Fruit fly (Drosophila melanogaster): Measurements from ENCODE around the gene Ubc84D.

Gene Ubc84D

DNA sequence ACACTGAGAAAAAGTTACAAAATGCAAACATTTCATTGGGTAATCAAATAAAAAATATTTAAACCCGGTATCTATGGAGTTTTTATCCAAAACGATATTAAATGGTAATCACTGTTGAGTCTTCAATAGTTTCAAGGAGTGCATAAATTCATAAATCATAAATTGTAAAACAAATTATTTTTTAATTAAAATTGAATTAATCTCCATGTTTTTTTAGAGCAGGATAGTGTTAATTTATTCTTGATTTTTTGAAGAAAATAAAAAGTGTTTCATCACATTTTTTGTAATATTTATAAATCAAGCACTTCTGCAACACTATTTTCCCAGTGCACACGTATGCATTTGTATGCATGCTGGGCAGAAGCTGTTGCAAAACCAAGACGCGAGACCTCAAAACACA lies 28.4 kb downstream of the Ubc84D start (continued):
- no peak for TF ChIP-seq Jarid2 (GFP tag; optimal IDR thresholded peaks at IDR 0.05)
- TF ChIP-seq CG11456 (GFP tag; IDR thresholded peaks at IDR 0.05), result no peak
- peak; percentile 22 for TF ChIP-seq NfI (GFP tag; optimal IDR thresholded peaks at IDR 0.05)
- TF ChIP-seq B-H2 (GFP tag; optimal IDR thresholded peaks at IDR 0.05), result no peak
- TF ChIP-seq sens-2 (GFP tag; IDR thresholded peaks at IDR 0.05), result no peak
- TF ChIP-seq shn (GFP tag; optimal IDR thresholded peaks at IDR 0.05), result no peak
- TF ChIP-seq Dp (GFP tag; optimal IDR thresholded peaks at IDR 0.05), result no peak
- TF ChIP-seq so (GFP tag; IDR thresholded peaks at IDR 0.05), result no peak; the same call in 2 of the 3 replicates
- no peak for TF ChIP-seq sug (tag; optimal IDR thresholded peaks at IDR 0.05)
- TF ChIP-seq pb (GFP tag; optimal IDR thresholded peaks at IDR 0.05), result no peak
- TF ChIP-seq CG8359 (GFP tag; optimal IDR thresholded peaks at IDR 0.05; ENCODE audit: borderline replicate concordance), result no peak
- TF ChIP-seq CG8089 (GFP tag; optimal IDR thresholded peaks at IDR 0.05), result no peak
- 0 out of 3 replicates have a peak, but pooled peaks have one; percentile 52 for TF ChIP-seq dysf (GFP tag; IDR thresholded peaks at IDR 0.05)
- no peak for TF ChIP-seq nom (GFP tag; optimal IDR thresholded peaks at IDR 0.05)
- TF ChIP-seq Abd-B (GFP tag; optimal IDR thresholded peaks at IDR 0.05), result peak; percentile 74
- TF ChIP-seq crol (GFP tag; IDR thresholded peaks at IDR 0.05), result no peak
- TF ChIP-seq zfh1 (GFP tag; IDR thresholded peaks at IDR 0.05), result no peak
- no peak for TF ChIP-seq CG11247 (GFP tag; IDR thresholded peaks at IDR 0.05)
- TF ChIP-seq CG17328 (GFP tag; IDR thresholded peaks at IDR 0.05), result peak; percentile 19; the same call in 1 of the 2 replicates
- TF ChIP-seq CG8290 (GFP tag; optimal IDR thresholded peaks at IDR 0.05), result no peak
- TF ChIP-seq CG8290 (tag; optimal IDR thresholded peaks at IDR 0.05), result no peak
- TF ChIP-seq wek (GFP tag; optimal IDR thresholded peaks at IDR 0.05), result no peak
- TF ChIP-seq CG17385 (GFP tag; optimal IDR thresholded peaks at IDR 0.05), result peak; percentile 56
- TF ChIP-seq dm (GFP tag; optimal IDR thresholded peaks at IDR 0.05), result no peak
- TF ChIP-seq CG12942 (GFP tag; optimal IDR thresholded peaks at IDR 0.05), result peak; percentile 20
- TF ChIP-seq Sox102F (GFP tag; optimal IDR thresholded peaks at IDR 0.05), result peak; percentile 90
- peak; percentile 51 for TF ChIP-seq Drgx (GFP tag; IDR thresholded peaks at IDR 0.05)
- peak; percentile 40; the same call in 1 of the 2 replicates for TF ChIP-seq ranshi (GFP tag; IDR thresholded peaks at IDR 0.05)
- TF ChIP-seq CG31224 (GFP tag; IDR thresholded peaks at IDR 0.05), result no peak
- no peak for TF ChIP-seq CG4617 (GFP tag; optimal IDR thresholded peaks at IDR 0.05; ENCODE audit: borderline replicate concordance)
- TF ChIP-seq CG9876 (GFP tag; optimal IDR thresholded peaks at IDR 0.05), result no peak
- TF ChIP-seq CG2875 (GFP tag; optimal IDR thresholded peaks at IDR 0.05), result no peak
- TF ChIP-seq BEAF-32 (GFP tag; optimal IDR thresholded peaks at IDR 0.05), result no peak
- TF ChIP-seq eyg (GFP tag; optimal IDR thresholded peaks at IDR 0.05), result no peak
- peak; percentile 30 for TF ChIP-seq Hsf (GFP tag; optimal IDR thresholded peaks at IDR 0.05)
- no peak for TF ChIP-seq CG7786 (GFP tag; optimal IDR thresholded peaks at IDR 0.05)
- TF ChIP-seq ash1 (GFP tag; optimal IDR thresholded peaks at IDR 0.05), result no peak
- no peak for TF ChIP-seq Hmr (GFP tag; optimal IDR thresholded peaks at IDR 0.05)
- no peak for TF ChIP-seq CG32767 (GFP tag; IDR thresholded peaks at IDR 0.05)
- TF ChIP-seq kah (GFP tag; optimal IDR thresholded peaks at IDR 0.05), result peak; percentile 54
- TF ChIP-seq sob (GFP tag; IDR thresholded peaks at IDR 0.05), result no peak
- no peak for TF ChIP-seq CHES-1-like (GFP tag; optimal IDR thresholded peaks at IDR 0.05)
- no peak for TF ChIP-seq CG4360 (GFP tag; IDR thresholded peaks at IDR 0.05)
- no peak for TF ChIP-seq CG15696 (tag; optimal IDR thresholded peaks at IDR 0.05)
- TF ChIP-seq otp (GFP tag; IDR thresholded peaks at IDR 0.05), result no peak
- TF ChIP-seq CG11695 (GFP tag; IDR thresholded peaks at IDR 0.05), result peak; percentile 36; the same call in 1 of the 3 replicates
- TF ChIP-seq Hr3 (GFP tag; optimal IDR thresholded peaks at IDR 0.05), result peak; percentile 44
- TF ChIP-seq Six4 (GFP tag; optimal IDR thresholded peaks at IDR 0.05), result peak; percentile 47
- TF ChIP-seq Fer3 (tag; optimal IDR thresholded peaks at IDR 0.05), result peak; percentile 24
- no peak for TF ChIP-seq gt (GFP tag; IDR thresholded peaks at IDR 0.05)
- TF ChIP-seq Gsc (GFP tag; IDR thresholded peaks at IDR 0.05), result no peak
- peak; percentile 5 for TF ChIP-seq Max (GFP tag; optimal IDR thresholded peaks at IDR 0.05)
